Worm (Caenorhabditis elegans) whole organism, L4 larva: Measurements from ENCODE around the gene sms-3.

Source experiments
- F10B5.3 ChIP-seq: sonication (generic microtip); optimal IDR thresholded peaks from 2 replicates; lab custom pipeline; 2016; ENCODE audit warnings: mild to moderate bottlenecking, missing genetic modification characterization, missing compliant biosample characterization
- T26A8.4 ChIP-seq: fragments of 200-800 bp; sonication (Bioruptor generic); IDR thresholded peaks from 2 replicates; pipeline ENCODE4 v1.3.6; 2022; ENCODE audit warnings: missing genetic modification characterization, missing compliant biosample characterization
- ceh-82 ChIP-seq: sonication (generic microtip); optimal IDR thresholded peaks from 2 replicates; lab custom pipeline; 2017; ENCODE audit warnings: missing biosample characterization, missing genetic modification characterization
- ctbp-1 ChIP-seq: fragments of 200-800 bp; sonication (Bioruptor generic); IDR thresholded peaks from 2 replicates; pipeline ENCODE4 v1.3.6; 2022; ENCODE audit warnings: missing genetic modification reagents, missing genetic modification characterization, missing compliant biosample characterization
- daf-16 ChIP-seq, 3 experiments: sonication (generic microtip); optimal IDR thresholded peaks; 2 replicates each; lab custom pipeline; 2016 to 2017; ENCODE audit warnings: missing genetic modification characterization in 3 of 3, missing genetic modification reagents in 3 of 3, mild to moderate bottlenecking in 2 of 3, missing compliant biosample characterization in 2 of 3, missing biosample characterization in 1 of 3, moderate library complexity in 1 of 3
- daf-8 ChIP-seq: fragments of 200-800 bp; sonication (Bioruptor generic); IDR thresholded peaks from 2 replicates; pipeline ENCODE4 v1.3.6; 2022; ENCODE audit warnings: missing genetic modification characterization, missing compliant biosample characterization
- dmd-6 ChIP-seq: fragments of 200-800 bp; sonication (Bioruptor generic); IDR thresholded peaks from 2 replicates; pipeline ENCODE4 v1.3.6; 2022; ENCODE audit warnings: missing genetic modification reagents, missing genetic modification characterization, missing compliant biosample characterization
- dpl-1 ChIP-seq: fragments of 150-350 bp; optimal IDR thresholded peaks from 2 replicates; lab custom pipeline; 2014; ENCODE audit warnings: missing biosample characterization, missing genetic modification reagents, missing genetic modification characterization
- duxl-1 ChIP-seq: sonication (generic microtip); optimal IDR thresholded peaks from 2 replicates; lab custom pipeline; 2016; ENCODE audit warnings: mild to moderate bottlenecking, missing genetic modification characterization, moderate library complexity, missing compliant biosample characterization; ENCODE audit not compliant: poor library complexity
- dve-1 ChIP-seq: sonication (generic microtip); optimal IDR thresholded peaks from 2 replicates; lab custom pipeline; 2017; ENCODE audit warnings: antibody characterized with exemption, mild to moderate bottlenecking, missing genetic modification characterization, missing compliant biosample characterization; ENCODE audit not compliant: insufficient read depth
- egl-27 ChIP-seq: sonication (generic microtip); optimal IDR thresholded peaks from 3 replicates; lab custom pipeline; 2017; ENCODE audit warnings: missing biosample characterization, missing genetic modification reagents, missing genetic modification characterization
- egl-43 ChIP-seq: fragments of 200-800 bp; sonication (Bioruptor generic); IDR thresholded peaks from 2 replicates; pipeline ENCODE4 v1.3.6; 2022; ENCODE audit warnings: missing genetic modification reagents, missing genetic modification characterization, missing compliant biosample characterization
- fkh-10 ChIP-seq: fragments of 150-350 bp; optimal IDR thresholded peaks from 2 replicates; lab custom pipeline; 2014; ENCODE audit warnings: missing biosample characterization, missing genetic modification reagents, missing genetic modification characterization
- fos-1 ChIP-seq: fragments of 150-350 bp; optimal IDR thresholded peaks from 2 replicates; lab custom pipeline; 2014; ENCODE audit warnings: missing biosample characterization, missing genetic modification characterization
- hif-1 ChIP-seq, 2 experiments: sonication (generic microtip); optimal IDR thresholded peaks; 2 replicates each; lab custom pipeline; 2016 to 2017; ENCODE audit warnings: missing compliant biosample characterization in 2 of 2, missing genetic modification characterization in 2 of 2, missing genetic modification reagents in 2 of 2, missing genotype in 2 of 2, mild to moderate bottlenecking in 1 of 2
- hlh-11 ChIP-seq: fragments of 200-800 bp; sonication (Bioruptor generic); optimal IDR thresholded peaks from 2 replicates; lab custom pipeline; 2018; ENCODE audit warnings: mild to moderate bottlenecking, missing genetic modification characterization, missing compliant biosample characterization
- lin-38 ChIP-seq: fragments of 200-800 bp; sonication (Bioruptor generic); IDR thresholded peaks from 2 replicates; pipeline ENCODE4 v1.3.6; 2022; ENCODE audit warnings: missing genetic modification reagents, missing genetic modification characterization, missing compliant biosample characterization
- lsy-2 ChIP-seq, 2 experiments: fragments of 150-350 bp in 1 of 2; sonication (generic microtip) in 1 of 2; optimal IDR thresholded peaks; 2 replicates each; lab custom pipeline; 2014 to 2017; ENCODE audit warnings: missing biosample characterization in 2 of 2, missing genetic modification characterization in 2 of 2
- mep-1 ChIP-seq: fragments of 150-350 bp; sonication (generic microtip); optimal IDR thresholded peaks from 3 replicates; lab custom pipeline; 2014; ENCODE audit warnings: missing biosample characterization, missing genetic modification characterization
- mes-2 ChIP-seq: sonication (generic microtip); optimal IDR thresholded peaks from 2 replicates; lab custom pipeline; 2016; ENCODE audit warnings: missing genotype, mild to moderate bottlenecking, missing genetic modification characterization, missing compliant biosample characterization; ENCODE audit not compliant: poor library complexity, severe bottlenecking
- mxl-2 ChIP-seq: fragments of 200-800 bp; sonication (Bioruptor generic); conservative IDR thresholded peaks from 2 replicates; pipeline ENCODE4 v1.3.6; 2022; ENCODE audit warnings: missing genetic modification reagents, missing genetic modification characterization, missing compliant biosample characterization
- mxl-3 ChIP-seq: fragments of 200-800 bp; sonication (Bioruptor generic); optimal IDR thresholded peaks from 2 replicates; lab custom pipeline; 2018; ENCODE audit warnings: mild to moderate bottlenecking, missing genetic modification characterization, missing compliant biosample characterization
- nhr-10 ChIP-seq: fragments of 150-350 bp; optimal IDR thresholded peaks from 2 replicates; lab custom pipeline; 2014; ENCODE audit warnings: missing biosample characterization, missing genetic modification characterization
- nhr-102 ChIP-seq: sonication (generic microtip); optimal IDR thresholded peaks from 2 replicates; lab custom pipeline; 2016; ENCODE audit warnings: mild to moderate bottlenecking, missing genetic modification characterization, moderate library complexity, missing compliant biosample characterization
- nhr-111 ChIP-seq: fragments of 200-800 bp; sonication (Bioruptor generic); optimal IDR thresholded peaks from 2 replicates; lab custom pipeline; 2018; ENCODE audit warnings: mild to moderate bottlenecking, missing genetic modification characterization, missing compliant biosample characterization
- nhr-28 ChIP-seq: fragments of 150-350 bp; optimal IDR thresholded peaks from 2 replicates; lab custom pipeline; 2014; ENCODE audit warnings: missing biosample characterization, missing genetic modification characterization
- nhr-41 ChIP-seq: fragments of 200-800 bp; sonication (Bioruptor generic); IDR thresholded peaks from 2 replicates; pipeline ENCODE4 v1.3.6; 2022; ENCODE audit warnings: missing genetic modification reagents, missing genetic modification characterization, missing compliant biosample characterization
- pqm-1 ChIP-seq: sonication (generic microtip); optimal IDR thresholded peaks from 2 replicates; lab custom pipeline; 2017; ENCODE audit warnings: missing biosample characterization, missing genetic modification characterization
- saeg-2 ChIP-seq: fragments of 200-800 bp; sonication (Bioruptor generic); IDR thresholded peaks from 2 replicates; pipeline ENCODE4 v1.3.6; 2022; ENCODE audit warnings: missing genetic modification reagents, missing genetic modification characterization, missing compliant biosample characterization
- set-16 ChIP-seq: fragments of 200-800 bp; sonication (Bioruptor generic); IDR thresholded peaks from 2 replicates; pipeline ENCODE4 v1.3.6; 2022; ENCODE audit warnings: missing genetic modification reagents, missing genetic modification characterization, missing compliant biosample characterization
- spr-3 ChIP-seq: fragments of 200-800 bp; sonication (Bioruptor generic); optimal IDR thresholded peaks from 2 replicates; lab custom pipeline; 2018; ENCODE audit warnings: mild to moderate bottlenecking, missing genetic modification characterization, missing compliant biosample characterization
- tra-1 ChIP-seq: fragments of 200-800 bp; sonication (Bioruptor generic); IDR thresholded peaks from 2 replicates; pipeline ENCODE4 v1.3.6; 2022; ENCODE audit warnings: missing genetic modification reagents, missing genetic modification characterization, missing compliant biosample characterization
- unc-130 ChIP-seq: sonication (generic microtip); optimal IDR thresholded peaks from 2 replicates; lab custom pipeline; 2016; ENCODE audit warnings: missing genetic modification reagents, missing genetic modification characterization, missing compliant biosample characterization
- unc-62 ChIP-seq, 3 experiments: fragments of 150-350 bp in 1 of 3; sonication (generic microtip); optimal IDR thresholded peaks in 2 of 3; peaks in 1 of 3; 1 replicate in 1 of 3; 2 replicates in 2 of 3; lab custom pipeline; 2014 to 2017; ENCODE audit warnings: missing biosample characterization in 3 of 3, missing genetic modification characterization in 3 of 3, missing genetic modification reagents in 3 of 3, missing genotype in 1 of 3

The sms-3 gene

ce11 chrIII:1625660-1626275 is 24.8 kb upstream of the sms-3 start (continued):
- TF ChIP-seq tra-1 (GFP tag; lab: Robert Waterston, UW) (no peak), unc-130 (peak; percentile 51), F10B5.3 (no peak), ctbp-1 (GFP tag; lab: Robert Waterston, UW) (peak; percentile 73), nhr-111 (GFP tag; lab: Kevin White, UChicago) (peak; percentile 44), saeg-2 (no peak), daf-8 (GFP tag; lab: Robert Waterston, UW) (no peak), duxl-1 (tag; lab: Kevin White, UChicago) (no peak), nhr-102 (tag; lab: Kevin White, UChicago) (peak; percentile 12), mxl-3 (no peak), T26A8.4 (GFP tag; lab: Robert Waterston, UW) (no peak), ceh-82 (no peak), fkh-10 (GFP tag; lab: Kevin White, UChicago) (no peak), mxl-2 (no peak), fos-1 (tag; lab: Kevin White, UChicago) (no peak)
- TF ChIP-seq, all 104 proteins: peak for 25

- TF ChIP-seq lsy-2 (tag; optimal IDR thresholded peaks at IDR 0.05; lab: Kevin White, UChicago) (peak in 1 of 2 experiments; percentile 51), dmd-6 (peak; percentile 34; the same call in 1 of the 2 replicates), nhr-41 (GFP tag; lab: Robert Waterston, UW) (no peak), daf-16 (GFP tag; optimal IDR thresholded peaks at IDR 0.05; lab: Kevin White, UChicago) (no peak), daf-16 (tag; optimal IDR thresholded peaks at IDR 0.05; lab: Kevin White, UChicago) (peak; percentile 56), spr-3 (GFP tag; lab: Kevin White, UChicago) (no peak), unc-130 (no peak), nhr-28 (peak; percentile 46), pqm-1 (peak; percentile 1), hlh-11 (tag; lab: Kevin White, UChicago) (peak; percentile 46), lin-38 (peak; percentile 36; the same call in 1 of the 2 replicates), dve-1 (tag; lab: Kevin White, UChicago) (peak; percentile 69), mes-2 (tag; lab: Kevin White, UChicago) (peak; percentile 33), nhr-10 (tag; lab: Kevin White, UChicago) (peak; percentile 87), mep-1 (tag; lab: Kevin White, UChicago) (no peak), hif-1 (tag; optimal IDR thresholded peaks at IDR 0.05; lab: Kevin White, UChicago) (peak in 1 of 2 experiments; percentile 1)
These were observed 21.4 kb upstream of the sms-3 start for ce11 chrIII:1622329-1622728.

ce11 chrIII:1621330-1621729 is 20.4 kb upstream of the sms-3 start:
- TF ChIP-seq unc-62 (GFP tag; optimal IDR thresholded peaks at IDR 0.05 in 1 of 2; lab: Kevin White, UChicago) (peak in 1 of 2 experiments; percentile 54), unc-62 (tag; optimal IDR thresholded peaks at IDR 0.05; lab: Kevin White, UChicago) (no peak), nhr-111 (GFP tag; lab: Kevin White, UChicago) (no peak), daf-16 (GFP tag; optimal IDR thresholded peaks at IDR 0.05; lab: Kevin White, UChicago) (no peak), daf-16 (tag; optimal IDR thresholded peaks at IDR 0.05; lab: Kevin White, UChicago) (no peak), set-16 (GFP tag; lab: Robert Waterston, UW) (peak; percentile 14; the same call in 1 of the 2 replicates), dpl-1 (GFP tag; lab: Kevin White, UChicago) (no peak)

- TF ChIP-seq egl-43 (peak; percentile 57; the same call in 1 of the 2 replicates), set-16 (GFP tag; lab: Robert Waterston, UW) (peak; percentile 46; the same call in 1 of the 2 replicates), egl-27 (no peak)
These were observed 18.9 kb upstream of the sms-3 start for ce11 chrIII:1619890-1620289.
